Fruit fly (Drosophila melanogaster): Measurements from ENCODE around the gene GNBP3.

DNA sequence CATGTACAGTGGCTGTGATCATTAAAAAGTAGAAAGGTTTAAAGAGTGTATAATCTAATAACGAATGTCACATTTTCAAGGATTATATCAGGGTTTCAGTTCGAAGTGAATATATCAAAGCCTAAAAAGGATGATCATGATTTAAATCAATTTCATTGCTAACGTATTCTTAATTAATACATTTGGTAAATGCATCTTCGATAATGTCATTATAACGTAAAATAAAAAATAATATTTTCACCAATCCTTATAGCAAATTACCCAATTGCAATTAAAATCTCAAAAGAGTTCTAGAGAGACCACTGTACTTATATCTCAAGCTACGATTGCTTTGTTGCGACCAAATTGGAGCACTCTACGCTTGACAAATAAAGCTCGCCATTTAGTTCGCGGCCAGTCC, 27.2 kb downstream of the GNBP3 start:
- TF ChIP-seq CG8478 (optimal IDR thresholded peaks at IDR 0.05) (no peak), psq (optimal IDR thresholded peaks at IDR 0.05) (no peak), pan (optimal IDR thresholded peaks at IDR 0.05) (no peak), usp (GFP tag; optimal IDR thresholded peaks at IDR 0.05) (no peak), EcR (GFP tag; optimal IDR thresholded peaks at IDR 0.05) (no peak), Dll (optimal IDR thresholded peaks at IDR 0.05) (no peak)
